Worm (Caenorhabditis elegans): ENCODE measurements around the gene crn-5.

crn-5 gene

ce11 chrII:10566458-10566857 lies 26.1 kb upstream of the crn-5 start:
- TF ChIP-seq ceh-90 (tag; optimal IDR thresholded peaks at IDR 0.05) (no peak), elt-2 (tag; optimal IDR thresholded peaks at IDR 0.05) (no peak), lin-14 (GFP tag; optimal IDR thresholded peaks at IDR 0.05) (peak; percentile 30), F16B12.6 (tag; optimal IDR thresholded peaks at IDR 0.05) (no peak), egl-27 (tag; optimal IDR thresholded peaks at IDR 0.05) (no peak), sup-37 (GFP tag; optimal IDR thresholded peaks at IDR 0.05) (no peak), alr-1 (tag; optimal IDR thresholded peaks at IDR 0.05; ENCODE audit: borderline replicate concordance) (no peak), snu-23 (GFP tag; optimal IDR thresholded peaks at IDR 0.05) (no peak)

DNA sequence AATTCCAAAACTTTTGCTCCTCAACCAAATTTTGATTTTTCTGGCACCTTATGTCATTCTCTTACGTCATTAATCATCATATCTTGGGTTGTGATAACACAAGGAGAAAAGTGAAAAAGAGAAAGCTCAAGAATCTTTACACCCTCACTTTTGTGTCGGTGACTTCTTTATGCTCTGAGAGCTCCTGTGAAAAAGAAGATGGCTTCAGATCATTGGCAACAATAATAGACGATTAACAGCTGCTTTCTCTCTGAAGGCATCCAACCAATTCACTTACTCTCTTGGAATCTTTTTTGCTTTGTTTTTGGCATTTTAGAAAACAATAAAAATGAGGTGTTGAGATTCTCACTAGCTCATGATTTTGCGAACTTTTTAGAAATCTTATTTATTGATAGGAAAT lies 23.1 kb upstream of the crn-5 start:
- TF ChIP-seq zip-4 (GFP tag; optimal IDR thresholded peaks at IDR 0.05) (no peak), elt-3 (tag; optimal IDR thresholded peaks at IDR 0.05) (no peak), efl-3 (GFP tag; optimal IDR thresholded peaks at IDR 0.05) (no peak), pag-3 (tag; optimal IDR thresholded peaks at IDR 0.05; ENCODE audit: borderline replicate concordance, insufficient read depth) (peak; percentile 86), F16B12.6 (tag; optimal IDR thresholded peaks at IDR 0.05) (no peak), lin-14 (GFP tag; optimal IDR thresholded peaks at IDR 0.05) (peak; percentile 79), rnt-1 (tag; optimal IDR thresholded peaks at IDR 0.05) (peak; percentile 44), efl-1 (optimal IDR thresholded peaks at IDR 0.05) (peak in 1 of 2 experiments; percentile 3), efl-1 (GFP tag; optimal IDR thresholded peaks at IDR 0.05 in 1 of 2) (no peak), jun-1 (tag; optimal IDR thresholded peaks at IDR 0.05) (no peak), nhr-71 (tag; optimal IDR thresholded peaks at IDR 0.05) (peak; percentile 43), lsy-2 (tag; optimal IDR thresholded peaks at IDR 0.05) (peak in 1 of 2 experiments; percentile 13), tbx-2 (tag; optimal IDR thresholded peaks at IDR 0.05) (no peak), lin-35 (GFP tag; optimal IDR thresholded peaks at IDR 0.05) (no peak)

ce11 chrII:10570302-10570701 lies 22.2 kb upstream of the crn-5 start, which contains the start of gene txt-13:
Gene txt-13 (plus strand): TSS chrII:10570602.
- TF ChIP-seq fos-1 (tag; optimal IDR thresholded peaks at IDR 0.05) = no peak
- no peak for TF ChIP-seq pqm-1 (tag; optimal IDR thresholded peaks at IDR 0.05)
- TF ChIP-seq ztf-11 (tag; optimal IDR thresholded peaks at IDR 0.05) = no peak
- TF ChIP-seq ceh-8 (GFP tag; optimal IDR thresholded peaks at IDR 0.05) = no peak
- no peak for TF ChIP-seq unc-86 (tag; optimal IDR thresholded peaks at IDR 0.05)
- TF ChIP-seq aha-1 (tag; optimal IDR thresholded peaks at IDR 0.05) = no peak
- no peak for TF ChIP-seq xbp-1 (tag; optimal IDR thresholded peaks at IDR 0.05)
- TF ChIP-seq sup-37 (GFP tag; optimal IDR thresholded peaks at IDR 0.05) = no peak
- TF ChIP-seq unc-30 (tag; optimal IDR thresholded peaks at IDR 0.05) = no peak
- TF ChIP-seq snu-23 (GFP tag; optimal IDR thresholded peaks at IDR 0.05) = no peak
- TF ChIP-seq lin-14 (GFP tag; optimal IDR thresholded peaks at IDR 0.05) = no peak
- no peak for TF ChIP-seq pax-3 (tag; optimal IDR thresholded peaks at IDR 0.05)
- TF ChIP-seq egl-27 (tag; optimal IDR thresholded peaks at IDR 0.05) = no peak
- no peak for TF ChIP-seq mdl-1 (tag; optimal IDR thresholded peaks at IDR 0.05)
- TF ChIP-seq ama-1 (optimal IDR thresholded peaks at IDR 0.05) = no peak
- no peak for TF ChIP-seq efl-1 (optimal IDR thresholded peaks at IDR 0.05)
- no peak for TF ChIP-seq efl-1 (GFP tag; optimal IDR thresholded peaks at IDR 0.05 in 1 of 2)

- TF ChIP-seq ztf-4 (tag; optimal IDR thresholded peaks at IDR 0.05) (no peak), blmp-1 (tag; optimal IDR thresholded peaks at IDR 0.05) (no peak), lin-35 (GFP tag; optimal IDR thresholded peaks at IDR 0.05) (no peak), C04F5.9 (tag; optimal IDR thresholded peaks at IDR 0.05) (no peak), mdl-1 (tag; optimal IDR thresholded peaks at IDR 0.05) (no peak), sup-37 (GFP tag; optimal IDR thresholded peaks at IDR 0.05) (no peak), lin-39 (tag; optimal IDR thresholded peaks at IDR 0.05) (no peak), unc-130 (tag; optimal IDR thresholded peaks at IDR 0.05) (no peak), zag-1 (tag; optimal IDR thresholded peaks at IDR 0.05) (no peak), tlp-1 (tag; optimal IDR thresholded peaks at IDR 0.05) (no peak), irx-1 (tag; optimal IDR thresholded peaks at IDR 0.05) (no peak), alr-1 (tag; optimal IDR thresholded peaks at IDR 0.05; ENCODE audit: borderline replicate concordance) (no peak), ceh-90 (tag; optimal IDR thresholded peaks at IDR 0.05) (no peak), nhr-90 (tag; optimal IDR thresholded peaks at IDR 0.05; ENCODE audit: poor library complexity) (no peak), efl-3 (GFP tag; optimal IDR thresholded peaks at IDR 0.05) (no peak), dsc-1 (tag; optimal IDR thresholded peaks at IDR 0.05) (no peak), lin-13 (GFP tag; optimal IDR thresholded peaks at IDR 0.05) (no peak), snpc-4 (tag; optimal IDR thresholded peaks at IDR 0.05) (no peak), zip-4 (GFP tag; optimal IDR thresholded peaks at IDR 0.05) (no peak)
Measured at ce11 chrII:10571967-10572366, 20.6 kb upstream of the crn-5 start, which contains the start of gene C06A1.3. Gene C06A1.3 (plus strand): TSS chrII:10572267.

All from whole organism, L1 larva.